Fruit fly (Drosophila melanogaster): Measurements from ENCODE around the gene CG14315.
A peak's percentile ranks its signal among the peaks of the same experiment; 100 is the strongest.

Gene CG14315

dm6 chr3R:18171983-18172967 lies 13.8 kb downstream of the CG14315 start:
- peak; percentile 46 for TF ChIP-seq Mnt (GFP tag; optimal IDR thresholded peaks at IDR 0.05)
- peak; percentile 91 for TF ChIP-seq CG33017 (tag; optimal IDR thresholded peaks at IDR 0.05)
- TF ChIP-seq CG12768 (GFP tag; optimal IDR thresholded peaks at IDR 0.05): peak; percentile 89
- TF ChIP-seq Crg-1 (GFP tag; optimal IDR thresholded peaks at IDR 0.05): peak; percentile 44
- no peak for TF ChIP-seq cnc (optimal IDR thresholded peaks at IDR 0.05)
- TF ChIP-seq pad (GFP tag; optimal IDR thresholded peaks at IDR 0.05): peak; percentile 69
- peak; percentile 89 for TF ChIP-seq CG7101 (tag; optimal IDR thresholded peaks at IDR 0.05)
- peak; percentile 55 for TF ChIP-seq CG1620 (GFP tag; optimal IDR thresholded peaks at IDR 0.05)
- no peak for TF ChIP-seq kay (GFP tag; ENCODE audit: borderline replicate concordance)
- peak; percentile 54 for TF ChIP-seq bab1 (GFP tag; optimal IDR thresholded peaks at IDR 0.05)
- peak; percentile 70 for TF ChIP-seq cic (GFP tag; optimal IDR thresholded peaks at IDR 0.05)
- TF ChIP-seq ovo (GFP tag; optimal IDR thresholded peaks at IDR 0.05): peak; percentile 35
- peak; percentile 88 for TF ChIP-seq CG5204 (GFP tag; optimal IDR thresholded peaks at IDR 0.05)
- peak; percentile 91 for TF ChIP-seq CG7045 (GFP tag; optimal IDR thresholded peaks at IDR 0.05)
- TF ChIP-seq CG14711 (tag; optimal IDR thresholded peaks at IDR 0.05): peak; percentile 74
- TF ChIP-seq toe (GFP tag; optimal IDR thresholded peaks at IDR 0.05): peak; percentile 91
- TF ChIP-seq tj (GFP tag; optimal IDR thresholded peaks at IDR 0.05): peak; percentile 60
- TF ChIP-seq CG11617 (GFP tag; optimal IDR thresholded peaks at IDR 0.05): peak; percentile 91
- TF ChIP-seq Clk (GFP tag; optimal IDR thresholded peaks at IDR 0.05): peak; percentile 78
- peak; percentile 79 for TF ChIP-seq Hr96 (GFP tag; optimal IDR thresholded peaks at IDR 0.05)

dm6 chr3R:18183244-18183643 lies 24.7 kb downstream of the CG14315 start, which contains the start of gene cdm:
Gene cdm (minus strand): TSS chr3R:18183479.
- peak; percentile 62 for TF ChIP-seq bab1 (GFP tag; optimal IDR thresholded peaks at IDR 0.05)
- no peak for TF ChIP-seq kay (GFP tag; ENCODE audit: borderline replicate concordance)
- no peak for TF ChIP-seq CG1620 (GFP tag; optimal IDR thresholded peaks at IDR 0.05)
- TF ChIP-seq CG11617 (GFP tag; optimal IDR thresholded peaks at IDR 0.05): no peak
- no peak for TF ChIP-seq CG14711 (tag; optimal IDR thresholded peaks at IDR 0.05)
- TF ChIP-seq toe (GFP tag; optimal IDR thresholded peaks at IDR 0.05): no peak
- no peak for TF ChIP-seq CG33017 (tag; optimal IDR thresholded peaks at IDR 0.05)
- TF ChIP-seq pad (GFP tag; optimal IDR thresholded peaks at IDR 0.05): no peak

DNA sequence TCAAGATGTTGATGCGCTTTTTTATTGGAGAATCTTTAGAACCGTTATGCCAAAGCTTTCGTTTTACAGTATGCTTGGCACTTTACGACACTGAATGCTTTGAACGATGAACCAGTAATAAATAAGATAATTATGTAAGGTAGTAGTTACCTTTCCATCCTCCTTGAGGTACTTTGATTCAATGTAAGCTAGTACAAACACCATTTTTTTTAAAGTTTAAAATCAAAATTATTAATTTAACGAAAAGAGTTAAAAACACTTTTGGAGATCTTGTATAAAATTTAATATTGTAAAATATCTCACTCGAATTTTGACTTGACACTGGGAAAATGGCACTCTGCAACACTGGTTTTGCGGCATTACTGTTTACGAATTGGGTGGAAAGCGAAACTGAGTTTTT lies 26.9 kb downstream of the CG14315 start, which contains the start of the genes Arp5 and CG7208:
TSS of gene Arp5 (plus strand) at position 114 of the 400 bp plus-strand sequence.
TSS of gene CG7208 (minus strand) at position 331 of the 400 bp plus-strand sequence.
- peak; percentile 76 for TF ChIP-seq CG33017 (tag; optimal IDR thresholded peaks at IDR 0.05)
- TF ChIP-seq cic (GFP tag; optimal IDR thresholded peaks at IDR 0.05): peak; percentile 51
- TF ChIP-seq bab1 (GFP tag; optimal IDR thresholded peaks at IDR 0.05): peak; percentile 83
- peak; percentile 85 for TF ChIP-seq Crg-1 (GFP tag; optimal IDR thresholded peaks at IDR 0.05)
- TF ChIP-seq ovo (GFP tag; optimal IDR thresholded peaks at IDR 0.05): peak; percentile 93
- TF ChIP-seq kay (GFP tag; ENCODE audit: borderline replicate concordance): no peak
- TF ChIP-seq CG14711 (tag; optimal IDR thresholded peaks at IDR 0.05): peak; percentile 82
- TF ChIP-seq CG11617 (GFP tag; optimal IDR thresholded peaks at IDR 0.05): peak; percentile 80
- TF ChIP-seq pad (GFP tag; optimal IDR thresholded peaks at IDR 0.05): peak; percentile 77
- TF ChIP-seq CG7045 (GFP tag; optimal IDR thresholded peaks at IDR 0.05): peak; percentile 62
- peak; percentile 75 for TF ChIP-seq CG1620 (GFP tag; optimal IDR thresholded peaks at IDR 0.05)
- TF ChIP-seq CG7101 (tag; optimal IDR thresholded peaks at IDR 0.05): peak; percentile 85
- TF ChIP-seq toe (GFP tag; optimal IDR thresholded peaks at IDR 0.05): peak; percentile 59
- no peak for TF ChIP-seq CG5204 (GFP tag; optimal IDR thresholded peaks at IDR 0.05)
- peak; percentile 72 for TF ChIP-seq Hr96 (GFP tag; optimal IDR thresholded peaks at IDR 0.05)
- TF ChIP-seq tj (GFP tag; optimal IDR thresholded peaks at IDR 0.05): peak; percentile 32
- peak; percentile 84 for TF ChIP-seq CG12768 (GFP tag; optimal IDR thresholded peaks at IDR 0.05)
- peak; percentile 69 for TF ChIP-seq Mnt (GFP tag; optimal IDR thresholded peaks at IDR 0.05)
- no peak for TF ChIP-seq cnc (optimal IDR thresholded peaks at IDR 0.05)
- peak; percentile 24 for TF ChIP-seq Clk (GFP tag; optimal IDR thresholded peaks at IDR 0.05)

dm6 chr3R:18188702-18189125 lies 30.2 kb downstream of the CG14315 start, which contains the start of the genes CG12321 and MED17:
Gene CG12321 (minus strand): TSS chr3R:18188707.
Gene MED17 (plus strand): TSS chr3R:18189072.
- TF ChIP-seq CG5204 (GFP tag; optimal IDR thresholded peaks at IDR 0.05) (peak; percentile 81), Mnt (GFP tag; optimal IDR thresholded peaks at IDR 0.05) (peak; percentile 75), Clk (GFP tag; optimal IDR thresholded peaks at IDR 0.05) (peak; percentile 94), CG7045 (GFP tag; optimal IDR thresholded peaks at IDR 0.05) (peak; percentile 94), kay (GFP tag; ENCODE audit: borderline replicate concordance) (no peak), CG12768 (GFP tag; optimal IDR thresholded peaks at IDR 0.05) (peak; percentile 93), Crg-1 (GFP tag; optimal IDR thresholded peaks at IDR 0.05) (peak; percentile 96), toe (GFP tag; optimal IDR thresholded peaks at IDR 0.05) (peak; percentile 74), bab1 (GFP tag; optimal IDR thresholded peaks at IDR 0.05) (peak; percentile 63), CG11617 (GFP tag; optimal IDR thresholded peaks at IDR 0.05) (peak; percentile 93), CG33017 (tag; optimal IDR thresholded peaks at IDR 0.05) (peak; percentile 83), pad (GFP tag; optimal IDR thresholded peaks at IDR 0.05) (peak; percentile 91), Hr96 (GFP tag; optimal IDR thresholded peaks at IDR 0.05) (no peak), cnc (optimal IDR thresholded peaks at IDR 0.05) (no peak), ovo (GFP tag; optimal IDR thresholded peaks at IDR 0.05) (peak; percentile 87), CG1620 (GFP tag; optimal IDR thresholded peaks at IDR 0.05) (peak; percentile 91), CG14711 (tag; optimal IDR thresholded peaks at IDR 0.05) (peak; percentile 89), tj (GFP tag; optimal IDR thresholded peaks at IDR 0.05) (peak; percentile 67), cic (GFP tag; optimal IDR thresholded peaks at IDR 0.05) (peak; percentile 62), CG7101 (tag; optimal IDR thresholded peaks at IDR 0.05) (peak; percentile 93)

- no peak for TF ChIP-seq CG1620 (GFP tag; optimal IDR thresholded peaks at IDR 0.05)
- TF ChIP-seq kay (GFP tag; ENCODE audit: borderline replicate concordance): no peak
- no peak for TF ChIP-seq CG11617 (GFP tag; optimal IDR thresholded peaks at IDR 0.05)
- no peak for TF ChIP-seq cnc (optimal IDR thresholded peaks at IDR 0.05)
- no peak for TF ChIP-seq CG7045 (GFP tag; optimal IDR thresholded peaks at IDR 0.05)
- no peak for TF ChIP-seq toe (GFP tag; optimal IDR thresholded peaks at IDR 0.05)
- no peak for TF ChIP-seq CG33017 (tag; optimal IDR thresholded peaks at IDR 0.05)
- TF ChIP-seq Mnt (GFP tag; optimal IDR thresholded peaks at IDR 0.05): no peak
- TF ChIP-seq Hr96 (GFP tag; optimal IDR thresholded peaks at IDR 0.05): no peak
- TF ChIP-seq Crg-1 (GFP tag; optimal IDR thresholded peaks at IDR 0.05): no peak
- no peak for TF ChIP-seq CG7101 (tag; optimal IDR thresholded peaks at IDR 0.05)
- TF ChIP-seq cic (GFP tag; optimal IDR thresholded peaks at IDR 0.05): no peak
- no peak for TF ChIP-seq bab1 (GFP tag; optimal IDR thresholded peaks at IDR 0.05)
- no peak for TF ChIP-seq Clk (GFP tag; optimal IDR thresholded peaks at IDR 0.05)
- no peak for TF ChIP-seq CG12768 (GFP tag; optimal IDR thresholded peaks at IDR 0.05)
- no peak for TF ChIP-seq CG5204 (GFP tag; optimal IDR thresholded peaks at IDR 0.05)
- no peak for TF ChIP-seq CG14711 (tag; optimal IDR thresholded peaks at IDR 0.05)
- no peak for TF ChIP-seq pad (GFP tag; optimal IDR thresholded peaks at IDR 0.05)
Measured at dm6 chr3R:18191867-18192266, 33.4 kb downstream of the CG14315 start, which contains the start of gene CG14313. Gene CG14313 (minus strand): TSS chr3R:18191967.
